Fruit fly (Drosophila melanogaster) whole organism, embryonic: ENCODE data around the gene CG10011.

Source experiments
- Blimp-1 ChIP-seq: fragments of 200-800 bp; sonication (Bioruptor generic); optimal IDR thresholded peaks from 3 replicates; lab custom pipeline; 2018; ENCODE audit warnings: missing biosample characterization, missing genetic modification characterization, mild to moderate bottlenecking, moderate library complexity, missing genetic modification reagents
- CG10462 ChIP-seq: fragments of 200-800 bp; sonication (Bioruptor generic); optimal IDR thresholded peaks from 2 replicates; lab custom pipeline; 2016; ENCODE audit warnings: missing biosample characterization, missing genetic modification characterization
- CG10654 ChIP-seq: fragments of 200-800 bp; sonication (Bioruptor generic); optimal IDR thresholded peaks from 2 replicates; lab custom pipeline; 2016; ENCODE audit warnings: missing biosample characterization, missing genetic modification characterization
- CG10979 ChIP-seq: fragments of 200-800 bp; sonication (Bioruptor generic); optimal IDR thresholded peaks from 2 replicates; lab custom pipeline; 2018; ENCODE audit warnings: missing biosample characterization, mild to moderate bottlenecking, missing genetic modification characterization, moderate library complexity
- CG11085 ChIP-seq: fragments of 200-800 bp; sonication (Bioruptor generic); IDR thresholded peaks from 2 replicates; pipeline ENCODE4 v1.3.6; 2022; ENCODE audit warnings: missing biosample characterization, missing genetic modification characterization
- CG13123 ChIP-seq: fragments of 200-800 bp; sonication (Bioruptor generic); optimal IDR thresholded peaks from 2 replicates; lab custom pipeline; 2016; ENCODE audit warnings: missing biosample characterization, missing genetic modification characterization
- CG13624 ChIP-seq: fragments of 200-800 bp; sonication (Bioruptor generic); optimal IDR thresholded peaks from 2 replicates; lab custom pipeline; 2016; ENCODE audit warnings: missing biosample characterization, missing genetic modification characterization
- CG13775 ChIP-seq: fragments of 200-800 bp; sonication (Bioruptor generic); optimal IDR thresholded peaks from 3 replicates; lab custom pipeline; 2017; ENCODE audit warnings: missing biosample characterization, mild to moderate bottlenecking, missing genetic modification characterization
- CG14710 ChIP-seq: fragments of 200-800 bp; sonication (Bioruptor generic); optimal IDR thresholded peaks from 3 replicates; lab custom pipeline; 2019; ENCODE audit warnings: missing biosample characterization, mild to moderate bottlenecking, missing genetic modification characterization, moderate library complexity
- CG15514 ChIP-seq: fragments of 200-800 bp; sonication (Bioruptor generic); optimal IDR thresholded peaks from 3 replicates; lab custom pipeline; 2017; ENCODE audit warnings: missing biosample characterization, missing genetic modification characterization, mild to moderate bottlenecking, moderate library complexity, missing genetic modification reagents
- CG1647 ChIP-seq: fragments of 200-800 bp; sonication (Bioruptor generic); optimal IDR thresholded peaks from 3 replicates; lab custom pipeline; 2016; ENCODE audit warnings: missing biosample characterization, missing genetic modification characterization
- CG17186 ChIP-seq: fragments of 200-800 bp; sonication (Bioruptor generic); optimal IDR thresholded peaks from 3 replicates; lab custom pipeline; 2017; ENCODE audit warnings: missing biosample characterization, missing genetic modification reagents, missing genetic modification characterization
- CG17359 ChIP-seq: fragments of 200-800 bp; sonication (Bioruptor generic); optimal IDR thresholded peaks from 3 replicates; lab custom pipeline; 2018; ENCODE audit warnings: missing biosample characterization, mild to moderate bottlenecking, missing genetic modification characterization, moderate library complexity
- CG17802 ChIP-seq: fragments of 200-800 bp; sonication (Bioruptor generic); optimal IDR thresholded peaks from 2 replicates; lab custom pipeline; 2018; ENCODE audit warnings: missing biosample characterization, mild to moderate bottlenecking, missing genetic modification characterization, moderate library complexity
- CG17912 ChIP-seq: fragments of 200-800 bp; sonication (Bioruptor generic); optimal IDR thresholded peaks from 2 replicates; lab custom pipeline; 2018; ENCODE audit warnings: missing biosample characterization, mild to moderate bottlenecking, missing genetic modification characterization
- CG2116 ChIP-seq: fragments of 200-800 bp; sonication (Bioruptor generic); optimal IDR thresholded peaks from 3 replicates; lab custom pipeline; 2018; ENCODE audit warnings: missing biosample characterization, mild to moderate bottlenecking, missing genetic modification characterization
- CG31224 ChIP-seq: fragments of 200-800 bp; sonication (Bioruptor generic); IDR thresholded peaks from 2 replicates; pipeline ENCODE4 v1.3.6; 2022; ENCODE audit warnings: missing biosample characterization, missing genetic modification characterization
- CG32532 ChIP-seq: fragments of 200-800 bp; sonication (Bioruptor generic); IDR thresholded peaks from 2 replicates; pipeline ENCODE4 v1.3.6; 2022; ENCODE audit warnings: missing biosample characterization, missing genetic modification characterization
- CG33213 ChIP-seq: fragments of 200-800 bp; sonication (Bioruptor generic); optimal IDR thresholded peaks from 3 replicates; lab custom pipeline; 2016; ENCODE audit warnings: missing biosample characterization, missing genetic modification characterization
- CG5180 ChIP-seq: fragments of 200-800 bp; sonication (Bioruptor generic); optimal IDR thresholded peaks from 3 replicates; lab custom pipeline; 2017; ENCODE audit warnings: missing biosample characterization, missing genetic modification characterization, mild to moderate bottlenecking, moderate library complexity, missing genetic modification reagents
- CG6254 ChIP-seq: fragments of 200-800 bp; sonication (Bioruptor generic); optimal IDR thresholded peaks from 3 replicates; lab custom pipeline; 2017; ENCODE audit warnings: mild to moderate bottlenecking, missing biosample characterization, missing genetic modification reagents, missing genetic modification characterization
- CG6272 ChIP-seq: fragments of 200-800 bp; sonication (Bioruptor generic); IDR thresholded peaks from 2 replicates; pipeline ENCODE4 v1.3.6; 2022; ENCODE audit warnings: missing biosample characterization, missing genetic modification characterization
- CG6654 ChIP-seq: fragments of 200-800 bp; sonication (Bioruptor generic); optimal IDR thresholded peaks from 2 replicates; lab custom pipeline; 2017; ENCODE audit warnings: missing biosample characterization, mild to moderate bottlenecking, missing genetic modification characterization
- CG9609 ChIP-seq: fragments of 200-800 bp; sonication (Bioruptor generic); optimal IDR thresholded peaks from 3 replicates; lab custom pipeline; 2016; ENCODE audit warnings: missing biosample characterization, missing genetic modification characterization
- CG9727 ChIP-seq: fragments of 200-800 bp; sonication (Bioruptor generic); optimal IDR thresholded peaks from 3 replicates; lab custom pipeline; 2017; ENCODE audit warnings: missing biosample characterization, mild to moderate bottlenecking, missing genetic modification characterization
- CG9932 ChIP-seq: fragments of 200-800 bp; sonication (Bioruptor generic); IDR thresholded peaks from 2 replicates; pipeline ENCODE4 v1.3.6; 2022; ENCODE audit warnings: missing biosample characterization, missing genetic modification characterization
- CTCF ChIP-seq: fragments of 200-800 bp; sonication (Bioruptor generic); optimal IDR thresholded peaks from 2 replicates; lab custom pipeline; 2017; ENCODE audit warnings: missing biosample characterization, mild to moderate bottlenecking, missing genetic modification characterization, moderate library complexity
- E2f2 ChIP-seq: fragments of 200-800 bp; sonication (Bioruptor generic); IDR thresholded peaks from 2 replicates; pipeline ENCODE4 v1.3.6; 2022; ENCODE audit warnings: missing biosample characterization, missing genetic modification characterization
- Hmr ChIP-seq: fragments of 200-800 bp; sonication (Bioruptor generic); optimal IDR thresholded peaks from 3 replicates; lab custom pipeline; 2017; ENCODE audit warnings: mild to moderate bottlenecking, missing biosample characterization, missing genetic modification reagents, missing genetic modification characterization
- Lhr ChIP-seq: fragments of 200-800 bp; sonication (Bioruptor generic); optimal IDR thresholded peaks from 3 replicates; lab custom pipeline; 2017; ENCODE audit warnings: mild to moderate bottlenecking, missing biosample characterization, missing genetic modification reagents, missing genetic modification characterization
- MESR4 ChIP-seq: fragments of 200-800 bp; sonication (Bioruptor generic); optimal IDR thresholded peaks from 2 replicates; lab custom pipeline; 2018; ENCODE audit warnings: missing biosample characterization, mild to moderate bottlenecking, missing genetic modification characterization, moderate library complexity
- NC2β ChIP-seq: fragments of 200-800 bp; sonication (Bioruptor generic); optimal IDR thresholded peaks from 2 replicates; lab custom pipeline; 2016; ENCODE audit warnings: missing biosample characterization, missing genetic modification characterization
- Ravus ChIP-seq: fragments of 200-800 bp; sonication (Bioruptor generic); IDR thresholded peaks from 2 replicates; pipeline ENCODE4 v1.3.6; 2022; ENCODE audit warnings: missing biosample characterization, missing genetic modification characterization
- Vsx1 ChIP-seq: fragments of 200-800 bp; sonication (Bioruptor generic); optimal IDR thresholded peaks from 2 replicates; lab custom pipeline; 2017; ENCODE audit warnings: missing biosample characterization, mild to moderate bottlenecking, missing genetic modification characterization, missing genetic modification reagents
- ase ChIP-seq: fragments of 200-800 bp; sonication (Bioruptor generic); IDR thresholded peaks from 3 replicates; pipeline ENCODE4 v1.3.6; 2022; ENCODE audit warnings: missing biosample characterization, missing genetic modification characterization
- bcd ChIP-seq: fragments of 200-800 bp; sonication (Bioruptor generic); optimal IDR thresholded peaks from 2 replicates; lab custom pipeline; 2017; ENCODE audit warnings: missing biosample characterization, mild to moderate bottlenecking, missing genetic modification characterization
- cad ChIP-seq: fragments of >200 bp; optimal IDR thresholded peaks from 2 replicates; lab custom pipeline; 2017; ENCODE audit warnings: missing biosample characterization, missing genetic modification characterization
- croc ChIP-seq: fragments of 200-800 bp; sonication (Bioruptor generic); conservative IDR thresholded peaks from 3 replicates; pipeline ENCODE4 v1.3.6; 2022; ENCODE audit warnings: missing biosample characterization, missing genetic modification characterization
- da ChIP-seq: fragments of 200-800 bp; sonication (Bioruptor generic); optimal IDR thresholded peaks from 2 replicates; lab custom pipeline; 2016; ENCODE audit warnings: missing biosample characterization, missing genetic modification characterization
- fd64A ChIP-seq: fragments of 200-800 bp; sonication (Bioruptor generic); optimal IDR thresholded peaks from 3 replicates; lab custom pipeline; 2018; ENCODE audit warnings: missing biosample characterization, mild to moderate bottlenecking, missing genetic modification characterization
- gro ChIP-seq: fragments of 200-800 bp; sonication (Bioruptor generic); optimal IDR thresholded peaks from 2 replicates; lab custom pipeline; 2016; ENCODE audit warnings: missing biosample characterization, missing genetic modification characterization
- nerfin-2 ChIP-seq: fragments of 200-800 bp; sonication (Bioruptor generic); IDR thresholded peaks from 2 replicates; pipeline ENCODE4 v1.3.6; 2022; ENCODE audit warnings: missing biosample characterization, missing genetic modification characterization; ENCODE audit not compliant: partially characterized antibody
- otp ChIP-seq: fragments of 200-800 bp; sonication (Bioruptor generic); IDR thresholded peaks from 3 replicates; pipeline ENCODE4, ENCODE4 v1.3.6; 2022; ENCODE audit warnings: missing biosample characterization, missing genetic modification characterization
- pfk ChIP-seq: fragments of 200-800 bp; sonication (Bioruptor generic); optimal IDR thresholded peaks from 2 replicates; lab custom pipeline; 2018; ENCODE audit warnings: missing biosample characterization, mild to moderate bottlenecking, missing genetic modification characterization, moderate library complexity
- scrt ChIP-seq: fragments of 200-800 bp; sonication (Bioruptor generic); optimal IDR thresholded peaks from 2 replicates; lab custom pipeline; 2018; ENCODE audit warnings: missing biosample characterization, mild to moderate bottlenecking, missing genetic modification characterization, moderate library complexity
- sens-2 ChIP-seq: fragments of 200-800 bp; sonication (Bioruptor generic); IDR thresholded peaks from 2 replicates; pipeline ENCODE4 v1.3.6; 2022; ENCODE audit warnings: missing biosample characterization, missing genetic modification characterization
- so ChIP-seq: fragments of 200-800 bp; sonication (Bioruptor generic); IDR thresholded peaks from 3 replicates; pipeline ENCODE4 v1.3.6; 2022; ENCODE audit warnings: missing biosample characterization, missing genetic modification characterization
- sr ChIP-seq: fragments of 200-800 bp; sonication (Bioruptor generic); IDR thresholded peaks from 3 replicates; pipeline ENCODE4 v1.3.6; 2022; ENCODE audit warnings: missing biosample characterization, missing genetic modification characterization
- tap ChIP-seq: fragments of 200-800 bp; optimal IDR thresholded peaks from 3 replicates; lab custom pipeline; 2019; ENCODE audit warnings: missing biosample characterization, mild to moderate bottlenecking, missing genetic modification characterization, moderate library complexity
- tll ChIP-seq, 2 experiments: fragments of 200-800 bp in 1 of 2; fragments of >200 bp in 1 of 2; sonication (Bioruptor generic) in 1 of 2; optimal IDR thresholded peaks; 2 replicates each; lab custom pipeline; 2017 to 2019; ENCODE audit warnings: missing biosample characterization in 2 of 2, missing genetic modification characterization in 2 of 2, mild to moderate bottlenecking in 1 of 2, moderate library complexity in 1 of 2
- tx ChIP-seq: fragments of 200-800 bp; sonication (Bioruptor generic); optimal IDR thresholded peaks from 2 replicates; lab custom pipeline; 2016; ENCODE audit warnings: missing biosample characterization, missing genetic modification characterization

CG10011 gene

DNA sequence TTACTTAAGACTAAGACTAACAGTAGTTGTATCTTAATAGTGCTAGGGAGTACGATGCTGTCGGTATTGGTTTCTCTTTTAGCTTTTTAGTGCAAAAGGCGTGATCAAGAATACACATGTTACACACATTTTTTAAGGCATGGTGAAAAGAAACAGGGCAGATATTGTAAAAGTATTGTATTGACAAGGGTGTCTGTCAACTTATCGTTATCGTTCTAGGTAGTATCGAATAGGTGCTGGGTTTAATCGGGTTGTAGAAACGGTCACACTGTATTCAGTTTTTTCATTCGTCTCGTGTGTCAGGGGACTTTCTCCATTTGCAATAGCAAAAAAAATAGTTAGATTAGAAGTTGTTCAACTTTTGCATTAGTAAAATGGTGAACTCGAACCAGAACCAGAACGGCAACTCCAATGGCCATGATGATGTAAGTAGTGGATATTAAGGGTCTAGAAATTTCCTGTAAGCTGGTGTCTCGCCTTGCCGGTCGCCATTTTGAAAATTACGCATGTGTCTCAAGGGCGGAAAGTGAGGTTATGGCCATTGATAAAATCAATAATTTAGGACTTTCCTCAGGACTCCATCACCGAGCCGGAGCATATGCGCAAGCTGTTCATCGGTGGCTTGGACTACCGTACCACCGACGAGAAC lies 34.6 kb downstream of the CG10011 start (continued):
- TF ChIP-seq CG11085 = no peak
- peak; percentile 52 for TF ChIP-seq CG6254 (GFP tag; lab: Kevin White, UChicago)
- TF ChIP-seq CG17912 (GFP tag; lab: Kevin White, UChicago) = no peak
- no peak for TF ChIP-seq scrt (GFP tag; lab: Kevin White, UChicago)
- TF ChIP-seq sens-2 (GFP tag; lab: Robert Waterston, UW) = no peak
- peak; percentile 6 for TF ChIP-seq CG17802 (tag; lab: Kevin White, UChicago)
- 0 out of 2 replicates have a peak, but pooled peaks have one; percentile 19 for TF ChIP-seq E2f2 (GFP tag; lab: Robert Waterston, UW)
- TF ChIP-seq Blimp-1 (GFP tag; lab: Kevin White, UChicago) = no peak
- no peak for TF ChIP-seq CG10979
- TF ChIP-seq pfk (GFP tag; lab: Kevin White, UChicago) = peak; percentile 68
- peak; percentile 48 for TF ChIP-seq CG14710
- no peak for TF ChIP-seq tll (GFP tag; optimal IDR thresholded peaks at IDR 0.05; lab: Kevin White, UChicago)
- peak; percentile 52 for TF ChIP-seq CG17186 (GFP tag; lab: Kevin White, UChicago)
- TF ChIP-seq Lhr (GFP tag; lab: Kevin White, UChicago) = peak; percentile 46
- TF ChIP-seq CG2116 (GFP tag; lab: Kevin White, UChicago) = peak; percentile 98
- TF ChIP-seq CG17359 (tag; lab: Kevin White, UChicago) = no peak
- no peak for TF ChIP-seq CG6272
- TF ChIP-seq NC2β (GFP tag; lab: Kevin White, UChicago) = peak; percentile 6
- TF ChIP-seq CG10462 (GFP tag; lab: Kevin White, UChicago) = no peak
- TF ChIP-seq croc (GFP tag; lab: Robert Waterston, UW) = no peak
- TF ChIP-seq CG9609 (GFP tag; lab: Kevin White, UChicago) = no peak
- no peak for TF ChIP-seq otp (GFP tag; lab: Robert Waterston, UW)
- TF ChIP-seq bcd = no peak
- TF ChIP-seq da (GFP tag; lab: Kevin White, UChicago) = no peak
- TF ChIP-seq CG1647 = no peak
- no peak for TF ChIP-seq CG5180
- no peak for TF ChIP-seq CG9727 (GFP tag; lab: Kevin White, UChicago)
- no peak for TF ChIP-seq tap (tag; lab: Kevin White, UChicago)
- no peak for TF ChIP-seq gro
- no peak for TF ChIP-seq CG13123
- no peak for TF ChIP-seq ase
- TF ChIP-seq CTCF (GFP tag; lab: Kevin White, UChicago) = no peak
- TF ChIP-seq Hmr (GFP tag; lab: Kevin White, UChicago) = peak; percentile 38
- TF ChIP-seq cad = no peak
- no peak for TF ChIP-seq tx
- peak; percentile 57 for TF ChIP-seq CG15514 (GFP tag; lab: Kevin White, UChicago)
- TF ChIP-seq fd64A (GFP tag; lab: Kevin White, UChicago) = no peak
- no peak; the same call in 1 of the 2 replicates for TF ChIP-seq CG32532 (GFP tag; lab: Robert Waterston, UW)
- no peak for TF ChIP-seq CG9932
- no peak for TF ChIP-seq CG31224 (GFP tag; lab: Robert Waterston, UW)
- TF ChIP-seq Vsx1 = no peak
- TF ChIP-seq Ravus = no peak
- TF ChIP-seq so = no peak
- TF ChIP-seq CG6654 = no peak
- TF ChIP-seq sr (GFP tag; lab: Robert Waterston, UW) = no peak
- TF ChIP-seq nerfin-2 = peak; percentile 41; the same call in 1 of the 2 replicates
- TF ChIP-seq CG13775 (GFP tag; lab: Kevin White, UChicago) = no peak
- no peak for TF ChIP-seq CG10654
- no peak for TF ChIP-seq CG33213 (GFP tag; lab: Kevin White, UChicago)
- TF ChIP-seq MESR4 (GFP tag; lab: Kevin White, UChicago) = peak; percentile 98
- peak; percentile 14 for TF ChIP-seq CG13624 (GFP tag; lab: Kevin White, UChicago)
